Fruit fly (Drosophila melanogaster) whole organism, wandering third instar larva: ENCODE measurements around the gene CG15210.

Experiments
- CrebA ChIP-seq: fragments of 200-800 bp; sonication (Bioruptor generic); optimal IDR thresholded peaks from 2 replicates; lab custom pipeline; 2016; ENCODE audit warnings: missing biosample characterization, mild to moderate bottlenecking, missing genetic modification characterization, borderline replicate concordance
- Hr83 ChIP-seq: fragments of 200-300 bp; sonication (Bioruptor generic); optimal IDR thresholded peaks from 2 replicates; lab custom pipeline; 2016; ENCODE audit warnings: missing biosample characterization, mild to moderate bottlenecking, missing genetic modification characterization, moderate library complexity; ENCODE audit not compliant: poor library complexity, severe bottlenecking
- Mio ChIP-seq: sonication (Bioruptor generic); optimal IDR thresholded peaks from 2 replicates; lab custom pipeline; 2016; ENCODE audit warnings: missing biosample characterization, missing genetic modification characterization
- Sp1 ChIP-seq: fragments of 200-800 bp; sonication (Bioruptor generic); optimal IDR thresholded peaks from 3 replicates; lab custom pipeline; 2019; ENCODE audit warnings: missing biosample characterization, mild to moderate bottlenecking, missing genetic modification characterization, moderate library complexity
- brk ChIP-seq: fragments of 200-800 bp; sonication (Bioruptor generic); optimal IDR thresholded peaks from 2 replicates; lab custom pipeline; 2016; ENCODE audit warnings: missing biosample characterization, mild to moderate bottlenecking, missing genetic modification characterization
- ey ChIP-seq: fragments of 200-800 bp; sonication (Bioruptor generic); optimal IDR thresholded peaks from 2 replicates; lab custom pipeline; 2016; ENCODE audit warnings: missing biosample characterization, missing genetic modification characterization
- fru ChIP-seq: fragments of 200-800 bp; sonication (Bioruptor generic); optimal IDR thresholded peaks from 3 replicates; lab custom pipeline; 2016; ENCODE audit warnings: missing biosample characterization, mild to moderate bottlenecking, missing genetic modification characterization
- tai ChIP-seq: sonication (Bioruptor generic); optimal IDR thresholded peaks from 2 replicates; lab custom pipeline; 2016; ENCODE audit warnings: missing biosample characterization, missing genetic modification characterization

DNA sequence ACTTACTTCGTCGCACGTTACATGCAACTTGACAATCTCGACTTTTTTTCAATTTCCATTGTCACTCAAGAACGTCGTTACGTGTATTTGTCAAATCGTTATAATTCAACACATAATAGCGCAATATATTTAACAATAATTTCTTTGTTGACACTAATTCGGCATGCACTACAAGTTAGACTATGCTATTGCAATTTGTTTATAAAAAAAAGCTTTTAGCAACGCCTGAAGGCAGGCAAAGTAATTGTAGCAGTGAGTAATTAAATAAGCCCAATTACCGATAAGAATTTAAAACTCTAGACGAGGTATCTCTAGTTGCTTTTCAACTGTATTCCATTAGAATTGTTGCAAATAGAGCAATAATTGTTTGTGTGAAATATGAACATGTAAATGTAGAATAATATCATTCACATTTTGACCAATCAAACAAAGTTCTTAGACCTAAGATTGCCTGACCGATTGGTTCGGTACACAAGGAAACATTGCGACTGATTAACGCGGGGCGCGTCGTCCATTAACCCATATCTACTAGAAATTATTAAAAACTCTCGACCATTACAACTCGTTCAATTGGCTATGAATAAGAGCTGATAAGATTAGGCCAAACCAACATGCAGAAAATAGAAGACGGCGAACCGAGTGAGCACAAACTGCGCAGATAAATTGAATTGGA is 2.0 kb downstream of the CG15210 start:
- TF ChIP-seq brk (GFP tag; lab: Kevin White, UChicago) (no peak), Hr83 (GFP tag; lab: Kevin White, UChicago) (no peak), fru (GFP tag; lab: Kevin White, UChicago) (no peak), CrebA (GFP tag; lab: Kevin White, UChicago) (no peak), Mio (GFP tag; lab: Kevin White, UChicago) (no peak), tai (GFP tag; lab: Kevin White, UChicago) (no peak), ey (GFP tag; lab: Kevin White, UChicago) (no peak), Sp1 (GFP tag; lab: Kevin White, UChicago) (no peak)
